Worm (Caenorhabditis elegans): ENCODE data around the gene C06G3.3.

ce11 chrIV:7012214-7012613 lies 23.7 kb upstream of the C06G3.3 start:
- TF ChIP-seq cog-1 (tag; optimal IDR thresholded peaks at IDR 0.05) (no peak), ztf-29 (GFP tag; IDR thresholded peaks at IDR 0.05) (no peak), T22C8.4 (GFP tag; IDR thresholded peaks at IDR 0.05) (no peak), tab-1 (GFP tag; IDR thresholded peaks at IDR 0.05) (no peak), flt-1 (GFP tag; IDR thresholded peaks at IDR 0.05) (no peak), klf-2 (GFP tag; conservative IDR thresholded peaks at IDR 0.05) (no peak), med-1 (GFP tag; optimal IDR thresholded peaks at IDR 0.05; ENCODE audit: insufficient read depth) (no peak)
